Worm (Caenorhabditis elegans): Measurements from ENCODE around the gene ula-1.

The ula-1 gene

ce11 chrIII:4920221-4920620 lies at the start of gene ula-1:
Gene ula-1, minus strand, starts transcription at chrIII:4920321.
- no peak for TF ChIP-seq unc-62 (GFP tag; optimal IDR thresholded peaks at IDR 0.05)

ce11 chrIII:4968146-4968545 lies 48.0 kb upstream of the ula-1 start:
- TF ChIP-seq unc-62 (GFP tag; optimal IDR thresholded peaks at IDR 0.05) = no peak

- no peak for TF ChIP-seq unc-62 (GFP tag; optimal IDR thresholded peaks at IDR 0.05)
These were observed 47.1 kb upstream of the ula-1 start for ce11 chrIII:4967236-4967635.

- TF ChIP-seq unc-62 (GFP tag; optimal IDR thresholded peaks at IDR 0.05) = no peak
These were observed 45.1 kb upstream of the ula-1 start, which contains the start of gene nca-2 for ce11 chrIII:4965271-4965670. Gene nca-2, plus strand, starts transcription at chrIII:4965571.

ce11 chrIII:4962886-4963285 lies 42.8 kb upstream of the ula-1 start, which contains the start of gene C27F2.9:
Gene C27F2.9, minus strand, starts transcription at chrIII:4963044.
- no peak for TF ChIP-seq unc-62 (GFP tag; optimal IDR thresholded peaks at IDR 0.05)

ce11 chrIII:4962393-4962792 lies 42.3 kb upstream of the ula-1 start, which contains the start of gene vps-22:
Gene vps-22, minus strand, starts transcription at chrIII:4962493.
- TF ChIP-seq unc-62 (GFP tag; optimal IDR thresholded peaks at IDR 0.05) = no peak

ce11 chrIII:4961281-4961680 lies 41.2 kb upstream of the ula-1 start:
- TF ChIP-seq unc-62 (GFP tag; optimal IDR thresholded peaks at IDR 0.05) = no peak

ce11 chrIII:4960204-4960603 lies 40.1 kb upstream of the ula-1 start, which contains the start of gene C27F2.4:
Gene C27F2.4, minus strand, starts transcription at chrIII:4960304.
- no peak for TF ChIP-seq unc-62 (GFP tag; optimal IDR thresholded peaks at IDR 0.05)

ce11 chrIII:4956566-4956965 lies 36.4 kb upstream of the ula-1 start, which contains the start of gene C26E6.1:
Gene C26E6.1, plus strand, starts transcription at chrIII:4956866.
- no peak for TF ChIP-seq unc-62 (GFP tag; optimal IDR thresholded peaks at IDR 0.05)

ce11 chrIII:4952970-4953369 lies 32.8 kb upstream of the ula-1 start:
- no peak for TF ChIP-seq unc-62 (GFP tag; optimal IDR thresholded peaks at IDR 0.05)

- no peak for TF ChIP-seq unc-62 (GFP tag; optimal IDR thresholded peaks at IDR 0.05)
These were observed 31.7 kb upstream of the ula-1 start, which contains the start of gene flh-2 for ce11 chrIII:4951824-4952223. Gene flh-2, plus strand, starts transcription at chrIII:4952124.

ce11 chrIII:4951210-4951609 lies 31.1 kb upstream of the ula-1 start:
- no peak for TF ChIP-seq unc-62 (GFP tag; optimal IDR thresholded peaks at IDR 0.05)

ce11 chrIII:4950345-4950744 lies 30.2 kb upstream of the ula-1 start:
- TF ChIP-seq unc-62 (GFP tag; optimal IDR thresholded peaks at IDR 0.05) = no peak

- no peak for TF ChIP-seq unc-62 (GFP tag; optimal IDR thresholded peaks at IDR 0.05)
These were observed 28.5 kb upstream of the ula-1 start for ce11 chrIII:4948631-4949030.

ce11 chrIII:4947352-4947751 lies 27.2 kb upstream of the ula-1 start:
- no peak for TF ChIP-seq unc-62 (GFP tag; optimal IDR thresholded peaks at IDR 0.05)

ce11 chrIII:4944213-4944612 lies 24.1 kb upstream of the ula-1 start, which contains the start of gene ntl-9:
Gene ntl-9, plus strand, starts transcription at chrIII:4944513.
- TF ChIP-seq unc-62 (GFP tag; optimal IDR thresholded peaks at IDR 0.05) = no peak

ce11 chrIII:4939267-4939666 lies 19.1 kb upstream of the ula-1 start, which contains the start of gene rpb-2:
Gene rpb-2, plus strand, starts transcription at chrIII:4939567.
- no peak for TF ChIP-seq unc-62 (GFP tag; optimal IDR thresholded peaks at IDR 0.05)

- no peak for TF ChIP-seq unc-62 (GFP tag; optimal IDR thresholded peaks at IDR 0.05)
These were observed 16.9 kb upstream of the ula-1 start, which contains the start of gene fsn-1 for ce11 chrIII:4937022-4937421. Gene fsn-1, plus strand, starts transcription at chrIII:4937322.

Data from whole organism, dauer.